Worm (Caenorhabditis elegans): ENCODE results near the gene hacd-1.

ce11 chrV:1410727-1411126 is 49.4 kb upstream of the hacd-1 start:
- no peak for TF ChIP-seq nhr-25 (tag; optimal IDR thresholded peaks at IDR 0.05; ENCODE audit: borderline replicate concordance, insufficient read depth)
- no peak for TF ChIP-seq nhr-41 (GFP tag; IDR thresholded peaks at IDR 0.05)
- TF ChIP-seq nhr-6 (tag; optimal IDR thresholded peaks at IDR 0.05): no peak
- no peak for TF ChIP-seq jun-1 (tag; optimal IDR thresholded peaks at IDR 0.05)
- no peak for TF ChIP-seq zfp-2 (tag; optimal IDR thresholded peaks at IDR 0.05)
- TF ChIP-seq lin-38 (GFP tag; IDR thresholded peaks at IDR 0.05): no peak
- no peak for TF ChIP-seq hmg-1.1 (GFP tag; IDR thresholded peaks at IDR 0.05)
- TF ChIP-seq daf-16 (GFP tag; optimal IDR thresholded peaks at IDR 0.05): no peak
- TF ChIP-seq daf-16 (tag; optimal IDR thresholded peaks at IDR 0.05): no peak
- no peak for TF ChIP-seq zfp-3 (GFP tag; conservative IDR thresholded peaks at IDR 0.05)
- no peak for TF ChIP-seq pha-4 (GFP tag; IDR thresholded peaks at IDR 0.05)
- no peak for TF ChIP-seq pha-4 (tag; optimal IDR thresholded peaks at IDR 0.05)
- no peak for TF ChIP-seq Y105C5A.15 (GFP tag; IDR thresholded peaks at IDR 0.05)
- TF ChIP-seq php-3 (GFP tag; IDR thresholded peaks at IDR 0.05): no peak

Data from whole organism, L4 larva.